In the genomic region with DNA sequence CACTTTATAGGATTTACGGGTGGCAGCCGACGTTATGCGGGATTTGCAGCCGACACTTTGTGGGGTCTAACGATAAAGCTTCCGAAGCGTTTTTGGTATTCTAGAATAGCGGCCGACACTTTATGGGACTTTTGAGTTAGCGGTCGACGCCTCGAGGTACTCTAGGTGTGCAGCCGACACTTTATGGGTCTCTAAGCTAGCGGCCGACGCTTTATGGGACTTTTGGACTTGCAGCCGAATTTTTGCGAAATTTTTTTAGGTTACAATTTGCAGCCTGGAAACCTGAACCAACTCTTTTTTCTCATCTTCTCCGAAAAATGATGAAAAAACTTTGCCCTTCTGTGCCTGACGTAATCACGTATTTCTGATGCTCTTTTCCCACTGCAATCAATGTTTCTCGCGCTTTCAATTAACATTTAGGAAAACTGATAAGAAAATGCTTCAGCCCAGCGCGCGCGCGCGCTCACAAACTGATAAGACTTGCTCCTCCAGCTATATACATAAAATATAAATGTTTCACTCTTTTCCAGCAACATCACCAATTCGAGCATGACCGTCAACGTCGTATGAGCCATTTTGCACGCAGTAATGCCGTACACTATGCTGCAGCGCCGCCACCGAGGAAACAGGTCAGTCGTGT, we compare ENCODE assay signal across 1 worm cellular context.
TF ChIP-seq lines count a peak whose summit lies in the region.

No protein-coding gene starts in this region.

TF ChIP-seq in whole organism, L4 larva, 104 proteins besides CTCF, POLR2A, EP300 and RAD21 (continued from another document):
- TF ChIP-seq spr-3 (GFP tag; optimal IDR thresholded peaks at IDR 0.05; lab: Kevin White, UChicago): no peak
- TF ChIP-seq mxl-2 (GFP tag; conservative IDR thresholded peaks at IDR 0.05; lab: Robert Waterston, UW): 0 out of 2 replicates have a peak, but pooled peaks have one; percentile 13
- peak; percentile 53 for TF ChIP-seq mes-2 (tag; optimal IDR thresholded peaks at IDR 0.05; lab: Kevin White, UChicago; ENCODE audit: poor library complexity, severe bottlenecking)
- TF ChIP-seq mdt-29 (GFP tag; IDR thresholded peaks at IDR 0.05; lab: Robert Waterston, UW): no peak
- peak; percentile 69 for TF ChIP-seq hlh-30 (tag; optimal IDR thresholded peaks at IDR 0.05; lab: Kevin White, UChicago; ENCODE audit: insufficient read depth)
- TF ChIP-seq egl-43 (GFP tag; IDR thresholded peaks at IDR 0.05; lab: Robert Waterston, UW): no peak
- TF ChIP-seq tra-1 (GFP tag; IDR thresholded peaks at IDR 0.05; lab: Robert Waterston, UW): peak; percentile 66; the same call in 1 of the 2 replicates
- TF ChIP-seq zip-11 (GFP tag; IDR thresholded peaks at IDR 0.05; lab: Robert Waterston, UW): no peak
- TF ChIP-seq pqm-1 (tag; optimal IDR thresholded peaks at IDR 0.05; lab: Kevin White, UChicago): peak; percentile 87
- peak; percentile 59; the same call in 1 of the 2 replicates for TF ChIP-seq php-3 (GFP tag; IDR thresholded peaks at IDR 0.05; lab: Robert Waterston, UW)
- no peak for TF ChIP-seq ces-1 (GFP tag; optimal IDR thresholded peaks at IDR 0.05; lab: Kevin White, UChicago)
- TF ChIP-seq zip-2 (tag; optimal IDR thresholded peaks at IDR 0.05; lab: Kevin White, UChicago): no peak
- peak; percentile 91 for TF ChIP-seq aha-1 (tag; lab: Kevin White, UChicago)
